Fruit fly (Drosophila melanogaster) whole organism, embryonic: ENCODE data around the gene CG3862.

Experiments used
- Ada2b ChIP-seq: fragments of 200-800 bp; sonication (Bioruptor generic); IDR thresholded peaks from 2 replicates; pipeline ENCODE4 v1.3.6; 2022; ENCODE audit warnings: missing biosample characterization, missing genetic modification characterization
- CG12391 ChIP-seq: fragments of 200-800 bp; sonication (Bioruptor generic); optimal IDR thresholded peaks from 3 replicates; lab custom pipeline; 2018; ENCODE audit warnings: missing biosample characterization, mild to moderate bottlenecking, missing genetic modification characterization, moderate library complexity
- CG15479 ChIP-seq: fragments of 200-800 bp; sonication (Bioruptor generic); optimal IDR thresholded peaks from 3 replicates; lab custom pipeline; 2019; ENCODE audit warnings: missing biosample characterization, mild to moderate bottlenecking, missing genetic modification characterization, moderate library complexity
- CG1792 ChIP-seq: fragments of 200-800 bp; sonication (Bioruptor generic); optimal IDR thresholded peaks from 2 replicates; lab custom pipeline; 2016; ENCODE audit warnings: missing biosample characterization, missing genetic modification characterization
- CG18262 ChIP-seq: fragments of 200-800 bp; optimal IDR thresholded peaks from 3 replicates; lab custom pipeline; 2019; ENCODE audit warnings: missing biosample characterization, mild to moderate bottlenecking, missing genetic modification characterization, moderate library complexity
- CG1832 ChIP-seq: fragments of 200-800 bp; sonication (Bioruptor generic); optimal IDR thresholded peaks from 2 replicates; lab custom pipeline; 2017; ENCODE audit warnings: missing biosample characterization, mild to moderate bottlenecking, missing genetic modification characterization, inconsistent platforms
- CG2116 ChIP-seq: fragments of 200-800 bp; sonication (Bioruptor generic); optimal IDR thresholded peaks from 3 replicates; lab custom pipeline; 2018; ENCODE audit warnings: missing biosample characterization, mild to moderate bottlenecking, missing genetic modification characterization
- CG2712 ChIP-seq: fragments of 200-800 bp; optimal IDR thresholded peaks from 3 replicates; lab custom pipeline; 2019; ENCODE audit warnings: missing biosample characterization, mild to moderate bottlenecking, missing genetic modification characterization, moderate library complexity
- CG3281 ChIP-seq: fragments of 200-800 bp; sonication (Bioruptor generic); optimal IDR thresholded peaks from 3 replicates; lab custom pipeline; 2017; ENCODE audit warnings: missing biosample characterization, mild to moderate bottlenecking, missing genetic modification characterization
- CG3407 ChIP-seq: fragments of 200-800 bp; sonication (Bioruptor generic); optimal IDR thresholded peaks from 2 replicates; lab custom pipeline; 2018; ENCODE audit warnings: missing biosample characterization, mild to moderate bottlenecking, missing genetic modification characterization
- CG34224 ChIP-seq: fragments of 200-800 bp; sonication (Bioruptor generic); IDR thresholded peaks from 3 replicates; pipeline ENCODE4 v1.3.6; 2022; ENCODE audit warnings: missing biosample characterization, missing genetic modification characterization; ENCODE audit not compliant: partially characterized antibody
- CG4707 ChIP-seq: fragments of 200-800 bp; sonication (Bioruptor generic); optimal IDR thresholded peaks from 2 replicates; lab custom pipeline; 2018; ENCODE audit warnings: missing biosample characterization, mild to moderate bottlenecking, missing genetic modification characterization, moderate library complexity
- CG6272 ChIP-seq: fragments of 200-800 bp; sonication (Bioruptor generic); IDR thresholded peaks from 2 replicates; pipeline ENCODE4 v1.3.6; 2022; ENCODE audit warnings: missing biosample characterization, missing genetic modification characterization
- CG8290 ChIP-seq, 3 experiments: fragments of 200-800 bp; sonication (Bioruptor generic); optimal IDR thresholded peaks; 2 replicates each; lab custom pipeline; 2016 to 2019; ENCODE audit warnings: missing biosample characterization in 3 of 3, missing genetic modification characterization in 3 of 3, mild to moderate bottlenecking in 2 of 3, moderate library complexity in 1 of 3
- CG8944 ChIP-seq: fragments of 200-800 bp; sonication (Bioruptor generic); optimal IDR thresholded peaks from 3 replicates; lab custom pipeline; 2016; ENCODE audit warnings: missing biosample characterization, missing genetic modification characterization
- ERR ChIP-seq: fragments of 200-800 bp; sonication (Bioruptor generic); optimal IDR thresholded peaks from 2 replicates; lab custom pipeline; 2016; ENCODE audit warnings: missing biosample characterization, missing genetic modification characterization
- Eip74EF ChIP-seq, 2 experiments: fragments of 200-800 bp in 1 of 2; fragments of >200 bp in 1 of 2; sonication (Bioruptor generic) in 1 of 2; optimal IDR thresholded peaks; 2 replicates each; lab custom pipeline; 2017 to 2019; ENCODE audit warnings: missing biosample characterization in 2 of 2, missing genetic modification characterization in 2 of 2, mild to moderate bottlenecking in 1 of 2, moderate library complexity in 1 of 2
- HLH4C ChIP-seq: fragments of 200-800 bp; sonication (Bioruptor generic); IDR thresholded peaks from 3 replicates; pipeline ENCODE4 v1.3.6; 2022; ENCODE audit warnings: missing biosample characterization, missing genetic modification characterization; ENCODE audit not compliant: partially characterized antibody
- MBD-R2 ChIP-seq: fragments of 200-800 bp; sonication (Bioruptor generic); IDR thresholded peaks from 2 replicates; pipeline ENCODE4 v1.3.6; 2022; ENCODE audit warnings: missing biosample characterization, missing genetic modification characterization
- Mrtf ChIP-seq: fragments of 200-800 bp; sonication (Bioruptor generic); IDR thresholded peaks from 3 replicates; pipeline ENCODE4 v1.3.6; 2022; ENCODE audit warnings: missing biosample characterization, missing genetic modification characterization
- Oli ChIP-seq: fragments of 200-800 bp; sonication (Bioruptor generic); optimal IDR thresholded peaks from 2 replicates; lab custom pipeline; 2018; ENCODE audit warnings: missing biosample characterization, mild to moderate bottlenecking, missing genetic modification characterization, moderate library complexity
- Optix ChIP-seq: fragments of 200-800 bp; sonication (Bioruptor generic); IDR thresholded peaks from 3 replicates; pipeline ENCODE4 v1.3.6; 2022; ENCODE audit warnings: missing biosample characterization, missing genetic modification characterization
- Ptx1 ChIP-seq: fragments of 200-800 bp; sonication (Bioruptor generic); IDR thresholded peaks from 2 replicates; pipeline ENCODE4 v1.3.6; 2022; ENCODE audit warnings: missing biosample characterization, missing genetic modification characterization
- Ravus ChIP-seq: fragments of 200-800 bp; sonication (Bioruptor generic); IDR thresholded peaks from 2 replicates; pipeline ENCODE4 v1.3.6; 2022; ENCODE audit warnings: missing biosample characterization, missing genetic modification characterization
- Side ChIP-seq: fragments of 200-800 bp; sonication (Bioruptor generic); optimal IDR thresholded peaks from 2 replicates; lab custom pipeline; 2016; ENCODE audit warnings: missing biosample characterization, missing genetic modification characterization
- Sry-β ChIP-seq: fragments of 200-800 bp; sonication (Bioruptor generic); optimal IDR thresholded peaks from 2 replicates; lab custom pipeline; 2018; ENCODE audit warnings: missing biosample characterization, mild to moderate bottlenecking, missing genetic modification characterization, moderate library complexity
- Stat92E ChIP-seq, 3 experiments: fragments of >200 bp in 2 of 3; fragments of 200-800 bp in 1 of 3; sonication (Bioruptor generic) in 1 of 3; optimal IDR thresholded peaks; 2 replicates each; lab custom pipeline; 2017 to 2019; ENCODE audit warnings: missing biosample characterization in 3 of 3, missing genetic modification characterization in 3 of 3, mild to moderate bottlenecking in 1 of 3, moderate library complexity in 1 of 3
- Xbp1 ChIP-seq: fragments of 200-800 bp; sonication (Bioruptor generic); optimal IDR thresholded peaks from 3 replicates; lab custom pipeline; 2016; ENCODE audit warnings: missing biosample characterization, mild to moderate bottlenecking, missing genetic modification characterization
- Xrp1 ChIP-seq: fragments of 200-800 bp; sonication (Bioruptor generic); IDR thresholded peaks from 2 replicates; pipeline ENCODE4 v1.3.6; 2022; ENCODE audit warnings: missing biosample characterization, missing genetic modification characterization
- abd-A ChIP-seq: fragments of 200-800 bp; sonication (Bioruptor generic); optimal IDR thresholded peaks from 3 replicates; lab custom pipeline; 2019; ENCODE audit warnings: missing biosample characterization, mild to moderate bottlenecking, missing genetic modification characterization, moderate library complexity
- ac ChIP-seq: fragments of 200-800 bp; sonication (Bioruptor generic); optimal IDR thresholded peaks from 3 replicates; lab custom pipeline; 2017; ENCODE audit warnings: missing biosample characterization, mild to moderate bottlenecking, missing genetic modification characterization
- dmrt11E ChIP-seq: fragments of 200-800 bp; sonication (Bioruptor generic); optimal IDR thresholded peaks from 3 replicates; lab custom pipeline; 2018; ENCODE audit warnings: missing biosample characterization, mild to moderate bottlenecking, missing genetic modification characterization, moderate library complexity
- fd96Cb ChIP-seq: fragments of 200-800 bp; sonication (Bioruptor generic); optimal IDR thresholded peaks from 2 replicates; lab custom pipeline; 2018; ENCODE audit warnings: missing biosample characterization, mild to moderate bottlenecking, missing genetic modification characterization, moderate library complexity
- gfzf ChIP-seq: fragments of 200-800 bp; sonication (Bioruptor generic); optimal IDR thresholded peaks from 2 replicates; lab custom pipeline; 2016; ENCODE audit warnings: missing biosample characterization, mild to moderate bottlenecking, missing genetic modification characterization, moderate library complexity
- ham ChIP-seq: fragments of 200-800 bp; sonication (Bioruptor generic); IDR thresholded peaks from 2 replicates; pipeline ENCODE4 v1.3.6; 2022; ENCODE audit warnings: missing biosample characterization, missing genetic modification characterization
- jigr1 ChIP-seq: fragments of 200-800 bp; sonication (Bioruptor generic); IDR thresholded peaks from 3 replicates; pipeline ENCODE4 v1.3.6; 2022; ENCODE audit warnings: missing biosample characterization, missing genetic modification characterization
- jumu ChIP-seq: fragments of 200-800 bp; sonication (Bioruptor generic); optimal IDR thresholded peaks from 3 replicates; lab custom pipeline; 2016; ENCODE audit warnings: missing biosample characterization, missing genetic modification characterization
- klu ChIP-seq: fragments of 200-800 bp; sonication (Bioruptor generic); IDR thresholded peaks from 2 replicates; pipeline ENCODE4 v1.3.6; 2022; ENCODE audit warnings: missing biosample characterization, missing genetic modification characterization
- knrl ChIP-seq: fragments of 200-800 bp; sonication (Bioruptor generic); IDR thresholded peaks from 3 replicates; pipeline ENCODE4 v1.3.6; 2022; ENCODE audit warnings: missing biosample characterization, missing genetic modification characterization; ENCODE audit not compliant: partially characterized antibody
- lbe ChIP-seq: fragments of 200-800 bp; sonication (Bioruptor generic); optimal IDR thresholded peaks from 2 replicates; lab custom pipeline; 2016; ENCODE audit warnings: missing biosample characterization, mild to moderate bottlenecking, missing genetic modification characterization
- odd ChIP-seq: fragments of 200-800 bp; sonication (Bioruptor generic); optimal IDR thresholded peaks from 2 replicates; lab custom pipeline; 2017; ENCODE audit warnings: missing biosample characterization, mild to moderate bottlenecking, missing genetic modification characterization
- otp ChIP-seq: fragments of 200-800 bp; sonication (Bioruptor generic); IDR thresholded peaks from 3 replicates; pipeline ENCODE4, ENCODE4 v1.3.6; 2022; ENCODE audit warnings: missing biosample characterization, missing genetic modification characterization
- repo ChIP-seq: fragments of 200-800 bp; sonication (Bioruptor generic); optimal IDR thresholded peaks from 2 replicates; lab custom pipeline; 2016; ENCODE audit warnings: missing biosample characterization, missing genetic modification characterization
- run ChIP-seq: fragments of 200-800 bp; sonication (Bioruptor generic); optimal IDR thresholded peaks from 3 replicates; lab custom pipeline; 2018; ENCODE audit warnings: missing biosample characterization, mild to moderate bottlenecking, missing genetic modification characterization
- slbo ChIP-seq: fragments of 200-800 bp; sonication (Bioruptor generic); IDR thresholded peaks from 2 replicates; pipeline ENCODE4 v1.3.6; 2022; ENCODE audit warnings: missing biosample characterization, missing genetic modification characterization
- slp2 ChIP-seq: fragments of 200-800 bp; sonication (Bioruptor generic); optimal IDR thresholded peaks from 2 replicates; lab custom pipeline; 2016; ENCODE audit warnings: missing biosample characterization, missing genetic modification characterization
- yki ChIP-seq: fragments of >200 bp; optimal IDR thresholded peaks from 3 replicates; lab custom pipeline; 2018
- zfh2 ChIP-seq: fragments of 200-800 bp; sonication (Bioruptor generic); optimal IDR thresholded peaks from 2 replicates; lab custom pipeline; 2016; ENCODE audit warnings: missing biosample characterization, missing genetic modification characterization

Gene CG3862

DNA sequence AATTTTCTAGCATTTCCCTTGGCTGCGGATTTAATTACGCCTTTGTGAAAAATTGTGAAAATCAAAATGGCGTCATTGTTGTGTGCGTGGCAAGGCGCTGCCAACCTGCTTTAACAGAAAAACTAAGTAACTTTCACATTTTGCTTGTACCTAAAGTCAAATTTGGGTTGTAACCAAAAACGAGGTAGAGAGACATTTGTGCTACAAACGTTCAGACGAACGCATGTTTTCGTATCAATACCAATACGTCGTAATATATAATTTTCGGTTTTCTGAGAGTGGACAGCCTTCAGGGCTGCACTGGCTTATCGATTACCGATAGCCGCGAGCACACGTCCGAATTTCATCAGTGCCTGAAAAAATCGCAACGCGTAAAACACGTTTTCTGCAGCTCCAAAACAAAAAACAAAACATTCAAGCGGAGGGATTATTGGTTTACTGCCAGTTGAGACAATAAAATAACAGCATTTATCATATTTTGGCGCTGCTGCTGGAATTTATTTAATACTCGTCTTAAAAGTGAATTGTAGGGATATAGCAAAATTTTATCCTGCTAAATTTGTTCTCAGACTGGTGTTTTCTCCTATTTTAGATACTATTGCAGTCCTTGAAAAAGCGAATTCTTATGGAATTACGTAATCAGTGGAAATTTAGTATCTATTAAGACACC is 45.2 kb upstream of the CG3862 start (continued):
- TF ChIP-seq CG3407 (GFP tag; lab: Kevin White, UChicago) = peak; percentile 44
- peak; percentile 76 for TF ChIP-seq Xbp1 (GFP tag; lab: Kevin White, UChicago)
- peak; percentile 25; the same call in 1 of the 2 replicates for TF ChIP-seq ham (GFP tag; lab: Robert Waterston, UW)
- TF ChIP-seq CG34224 (GFP tag; lab: Robert Waterston, UW) = no peak
- TF ChIP-seq Ravus (GFP tag; lab: Robert Waterston, UW) = no peak
- TF ChIP-seq abd-A (tag; lab: Kevin White, UChicago) = no peak
- TF ChIP-seq zfh2 (GFP tag; lab: Kevin White, UChicago) = peak; percentile 82
- 0 out of 3 replicates have a peak, but pooled peaks have one; percentile 56 for TF ChIP-seq otp
- TF ChIP-seq CG3281 (GFP tag; lab: Kevin White, UChicago) = peak; percentile 57
- TF ChIP-seq CG8944 (GFP tag; lab: Kevin White, UChicago) = peak; percentile 59
- TF ChIP-seq CG8290 (GFP tag; optimal IDR thresholded peaks at IDR 0.05; lab: Kevin White, UChicago) = no peak
- TF ChIP-seq CG8290 (tag; optimal IDR thresholded peaks at IDR 0.05; lab: Kevin White, UChicago) = peak in 1 of 2 experiments; percentile 59
- no peak for TF ChIP-seq CG1832
- 0 out of 3 replicates have a peak, but pooled peaks have one; percentile 34 for TF ChIP-seq HLH4C (GFP tag; lab: Robert Waterston, UW)
- peak; percentile 59 for TF ChIP-seq CG12391 (tag; lab: Kevin White, UChicago)
- peak; percentile 79 for TF ChIP-seq slbo (GFP tag; lab: Robert Waterston, UW)
- no peak for TF ChIP-seq CG4707
- peak; percentile 78 for TF ChIP-seq repo (GFP tag; lab: Kevin White, UChicago)
- peak; percentile 12 for TF ChIP-seq ERR (GFP tag; lab: Kevin White, UChicago)
- peak; percentile 52; the same call in 2 of the 3 replicates for TF ChIP-seq knrl (GFP tag; lab: Robert Waterston, UW)
- TF ChIP-seq CG1792 (GFP tag; lab: Kevin White, UChicago) = no peak
- TF ChIP-seq ac (GFP tag; lab: Kevin White, UChicago) = no peak
- peak; percentile 41; the same call in 1 of the 2 replicates for TF ChIP-seq MBD-R2
- TF ChIP-seq lbe (GFP tag; lab: Kevin White, UChicago) = no peak
- peak; percentile 43 for TF ChIP-seq CG18262 (tag; lab: Kevin White, UChicago)
- TF ChIP-seq Sry-β = no peak
- TF ChIP-seq odd (GFP tag; lab: Kevin White, UChicago) = peak; percentile 39
- no peak for TF ChIP-seq CG15479
- peak; percentile 77 for TF ChIP-seq Xrp1
- TF ChIP-seq Ada2b (GFP tag; lab: Robert Waterston, UW) = peak; percentile 34; the same call in 1 of the 2 replicates
- peak; percentile 44 for TF ChIP-seq Oli
- no peak for TF ChIP-seq Stat92E (GFP tag; optimal IDR thresholded peaks at IDR 0.05; lab: Kevin White, UChicago)
- peak; percentile 70 for TF ChIP-seq jumu
- peak; percentile 77 for TF ChIP-seq slp2 (GFP tag; lab: Kevin White, UChicago)
- peak; percentile 52 for TF ChIP-seq fd96Cb (tag; lab: Kevin White, UChicago)
- peak in 1 of 2 experiments; percentile 28 for TF ChIP-seq Eip74EF (GFP tag; optimal IDR thresholded peaks at IDR 0.05; lab: Kevin White, UChicago)
- TF ChIP-seq run (tag; lab: Kevin White, UChicago) = no peak
- peak; percentile 61 for TF ChIP-seq CG6272
- TF ChIP-seq klu (GFP tag; lab: Robert Waterston, UW) = peak; percentile 24; the same call in 1 of the 2 replicates
- TF ChIP-seq Optix = peak; percentile 66
- no peak for TF ChIP-seq yki (lab: Kevin White, UChicago)
- peak; percentile 70 for TF ChIP-seq Ptx1 (GFP tag; lab: Robert Waterston, UW)
- TF ChIP-seq CG2712 (tag; lab: Kevin White, UChicago) = peak; percentile 55
- TF ChIP-seq jigr1 (GFP tag; lab: Robert Waterston, UW) = no peak
- TF ChIP-seq CG2116 (GFP tag; lab: Kevin White, UChicago) = peak; percentile 96
- peak; percentile 63 for TF ChIP-seq dmrt11E (tag; lab: Kevin White, UChicago)
- TF ChIP-seq Mrtf = peak; percentile 52; the same call in 2 of the 3 replicates
- TF ChIP-seq gfzf (GFP tag; lab: Kevin White, UChicago) = no peak
- TF ChIP-seq Side (GFP tag; lab: Kevin White, UChicago) = peak; percentile 80
